Worm (Caenorhabditis elegans) whole organism, L1 larva: Measurements from ENCODE around the gene W01B6.3.

Experiments used
- ceh-63 ChIP-seq: fragments of 200-800 bp; sonication (Bioruptor generic); optimal IDR thresholded peaks from 2 replicates; lab custom pipeline; 2018; ENCODE audit warnings: mild to moderate bottlenecking, missing genetic modification characterization, missing compliant biosample characterization
- ceh-8 ChIP-seq: fragments of 200-800 bp; sonication (Bioruptor generic); optimal IDR thresholded peaks from 2 replicates; lab custom pipeline; 2018; ENCODE audit warnings: mild to moderate bottlenecking, missing genetic modification characterization, moderate library complexity, missing compliant biosample characterization
- ceh-90 ChIP-seq: sonication (generic microtip); optimal IDR thresholded peaks from 2 replicates; lab custom pipeline; 2016; ENCODE audit warnings: missing genetic modification characterization, missing compliant biosample characterization
- efl-1 ChIP-seq, 4 experiments: fragments of 150-350 bp; optimal IDR thresholded peaks in 3 of 4; peaks in 1 of 4; 1 replicate in 1 of 4; 2 replicates in 3 of 4; lab custom pipeline; 2014; ENCODE audit warnings: missing biosample characterization in 2 of 4, missing genetic modification characterization in 2 of 4, missing genetic modification reagents in 2 of 4
- egl-13 ChIP-seq: sonication (generic microtip); optimal IDR thresholded peaks from 2 replicates; lab custom pipeline; 2016; ENCODE audit warnings: missing genotype, missing genetic modification reagents, missing genetic modification characterization, missing compliant biosample characterization
- egl-27 ChIP-seq, 2 experiments: fragments of 150-350 bp in 1 of 2; sonication (generic microtip); optimal IDR thresholded peaks; 3 replicates each; lab custom pipeline; 2017 to 2018; ENCODE audit warnings: missing biosample characterization in 2 of 2, missing genetic modification characterization in 2 of 2, missing genetic modification reagents in 2 of 2
- fkh-4 ChIP-seq: sonication (generic microtip); optimal IDR thresholded peaks from 2 replicates; lab custom pipeline; 2016; ENCODE audit warnings: missing compliant biosample characterization, missing genetic modification characterization, borderline replicate concordance
- fkh-8 ChIP-seq: sonication (generic microtip); optimal IDR thresholded peaks from 2 replicates; lab custom pipeline; 2016; ENCODE audit warnings: mild to moderate bottlenecking, missing genetic modification characterization, missing compliant biosample characterization
- hlh-17 ChIP-seq: fragments of 200-800 bp; sonication (Bioruptor generic); optimal IDR thresholded peaks from 2 replicates; lab custom pipeline; 2018; ENCODE audit warnings: missing genetic modification characterization, mild to moderate bottlenecking, missing compliant biosample characterization, moderate library complexity, borderline replicate concordance
- hlh-4 ChIP-seq: sonication (generic microtip); optimal IDR thresholded peaks from 2 replicates; lab custom pipeline; 2016; ENCODE audit warnings: mild to moderate bottlenecking, missing genetic modification characterization, missing compliant biosample characterization
- jun-1 ChIP-seq: fragments of 150-350 bp; optimal IDR thresholded peaks from 2 replicates; lab custom pipeline; 2014; ENCODE audit warnings: missing biosample characterization, missing genetic modification reagents, missing genetic modification characterization
- lin-13 ChIP-seq: fragments of 150-350 bp; optimal IDR thresholded peaks from 2 replicates; lab custom pipeline; 2014; ENCODE audit warnings: missing biosample characterization, missing genetic modification reagents, missing genetic modification characterization
- lin-14 ChIP-seq: fragments of 200-800 bp; sonication (Bioruptor generic); optimal IDR thresholded peaks from 2 replicates; lab custom pipeline; 2018; ENCODE audit warnings: mild to moderate bottlenecking, missing genetic modification characterization, moderate library complexity, missing compliant biosample characterization
- lsy-2 ChIP-seq, 2 experiments: fragments of 150-350 bp; optimal IDR thresholded peaks; 2 replicates each; lab custom pipeline; 2014; ENCODE audit warnings: missing biosample characterization in 2 of 2, missing genetic modification characterization in 2 of 2
- mep-1 ChIP-seq: fragments of 150-350 bp; optimal IDR thresholded peaks from 2 replicates; lab custom pipeline; 2014; ENCODE audit warnings: missing biosample characterization, missing genetic modification characterization
- nhr-19 ChIP-seq: fragments of 200-800 bp; sonication (Bioruptor generic); conservative IDR thresholded peaks from 2 replicates; pipeline ENCODE4 v1.3.6; 2022; ENCODE audit warnings: missing genetic modification characterization, missing compliant biosample characterization
- nhr-237 ChIP-seq: fragments of 150-350 bp; optimal IDR thresholded peaks from 2 replicates; lab custom pipeline; 2014; ENCODE audit warnings: missing biosample characterization, missing genetic modification characterization
- nhr-77 ChIP-seq: fragments of 150-350 bp; optimal IDR thresholded peaks from 2 replicates; lab custom pipeline; 2014; ENCODE audit warnings: missing biosample characterization, missing genetic modification characterization
- nhr-85 ChIP-seq: sonication (generic microtip); peaks from one replicate; lab custom pipeline; 2016; ENCODE audit warnings: missing genetic modification characterization, inconsistent platforms, missing compliant biosample characterization
- pag-3 ChIP-seq: sonication (generic microtip); optimal IDR thresholded peaks from 2 replicates; lab custom pipeline; 2017; ENCODE audit warnings: missing genetic modification characterization, mild to moderate bottlenecking, missing compliant biosample characterization, antibody characterized with exemption, borderline replicate concordance; ENCODE audit not compliant: insufficient read depth
- snpc-4 ChIP-seq: fragments of 150-350 bp; optimal IDR thresholded peaks from 2 replicates; lab custom pipeline; 2014; ENCODE audit warnings: missing biosample characterization, missing genetic modification characterization
- snu-23 ChIP-seq: sonication (generic microtip); optimal IDR thresholded peaks from 2 replicates; lab custom pipeline; 2016; ENCODE audit warnings: missing genetic modification characterization, missing compliant biosample characterization
- sup-37 ChIP-seq: fragments of 200-800 bp; sonication (Bioruptor generic); optimal IDR thresholded peaks from 2 replicates; lab custom pipeline; 2018; ENCODE audit warnings: mild to moderate bottlenecking, missing genetic modification characterization, missing compliant biosample characterization
- swsn-7 ChIP-seq: sonication (generic microtip); optimal IDR thresholded peaks from 2 replicates; lab custom pipeline; 2016; ENCODE audit warnings: missing genetic modification characterization, missing compliant biosample characterization
- tbx-2 ChIP-seq: sonication (generic microtip); optimal IDR thresholded peaks from 2 replicates; lab custom pipeline; 2016; ENCODE audit warnings: missing genetic modification characterization, missing compliant biosample characterization
- unc-86 ChIP-seq: sonication (generic microtip); optimal IDR thresholded peaks from 2 replicates; lab custom pipeline; 2016; ENCODE audit warnings: missing genetic modification characterization, missing compliant biosample characterization
- unc-98 ChIP-seq: fragments of 200-800 bp; sonication (Bioruptor generic); IDR thresholded peaks from 2 replicates; pipeline ENCODE4 v1.3.6; 2022; ENCODE audit warnings: missing genetic modification characterization, missing compliant biosample characterization

Gene W01B6.3

ce11 chrIV:10085401-10086187, 13.2 kb upstream of the W01B6.3 start, which contains the start of the genes col-2 and ndc-80 (continued):
- peak; percentile 61 for TF ChIP-seq tbx-2 (tag; lab: Kevin White, UChicago)
- peak; percentile 91 to 94 for TF ChIP-seq efl-1 (optimal IDR thresholded peaks at IDR 0.05; lab: Kevin White, UChicago)
- peak; percentile 88 to 99 for TF ChIP-seq efl-1 (GFP tag; optimal IDR thresholded peaks at IDR 0.05 in 1 of 2; lab: Kevin White, UChicago)
- TF ChIP-seq unc-86 (tag; lab: Kevin White, UChicago): peak; percentile 38
- peak; percentile 13 for TF ChIP-seq snpc-4
- peak; percentile 82 for TF ChIP-seq mep-1
- TF ChIP-seq hlh-4 (tag; lab: Kevin White, UChicago): no peak
- no peak for TF ChIP-seq ceh-63 (GFP tag; lab: Kevin White, UChicago)
- no peak for TF ChIP-seq egl-27 (tag; optimal IDR thresholded peaks at IDR 0.05; lab: Kevin White, UChicago)
- no peak for TF ChIP-seq unc-98 (GFP tag; lab: Robert Waterston, UW)
- peak; percentile 79 for TF ChIP-seq nhr-85 (tag; lab: Kevin White, UChicago)
- TF ChIP-seq fkh-8: peak; percentile 49
- peak; percentile 69 to 92 for TF ChIP-seq lsy-2 (tag; optimal IDR thresholded peaks at IDR 0.05; lab: Kevin White, UChicago)
- no peak for TF ChIP-seq ceh-8 (GFP tag; lab: Kevin White, UChicago)
- peak; percentile 71 for TF ChIP-seq lin-13 (GFP tag; lab: Kevin White, UChicago)
- peak; percentile 51 for TF ChIP-seq swsn-7 (tag; lab: Kevin White, UChicago)
- peak; percentile 73 for TF ChIP-seq nhr-77 (tag; lab: Kevin White, UChicago)
- no peak for TF ChIP-seq egl-13 (tag; lab: Kevin White, UChicago)
- TF ChIP-seq sup-37 (GFP tag; lab: Kevin White, UChicago): no peak
- TF ChIP-seq hlh-17 (GFP tag; lab: Kevin White, UChicago): no peak

ce11 chrIV:10084323-10084959, 12.0 kb upstream of the W01B6.3 start, which contains the start of gene W01B6.8:
Gene W01B6.8 (minus strand): TSS chrIV:10084373.
- no peak for TF ChIP-seq efl-1 (optimal IDR thresholded peaks at IDR 0.05; lab: Kevin White, UChicago)
- TF ChIP-seq efl-1 (GFP tag; optimal IDR thresholded peaks at IDR 0.05 in 1 of 2; lab: Kevin White, UChicago): peak in 1 of 2 experiments; percentile 81
- TF ChIP-seq pag-3 (tag; lab: Kevin White, UChicago): no peak
- no peak for TF ChIP-seq mep-1
- TF ChIP-seq lin-14 (GFP tag; lab: Kevin White, UChicago): no peak
- peak; percentile 83 for TF ChIP-seq ceh-8 (GFP tag; lab: Kevin White, UChicago)

ce11 chrIV:10080816-10081215, 8.4 kb upstream of the W01B6.3 start, which contains the start of gene W01B6.6:
Gene W01B6.6 (plus strand): TSS chrIV:10081116.
- TF ChIP-seq nhr-19 (GFP tag; lab: Robert Waterston, UW): no peak
- TF ChIP-seq, all 84 proteins: peak for 0

- TF ChIP-seq snu-23 (GFP tag; lab: Kevin White, UChicago) (no peak), nhr-237 (tag; lab: Kevin White, UChicago) (no peak), ceh-90 (tag; lab: Kevin White, UChicago) (no peak), jun-1 (no peak), fkh-4 (tag; lab: Kevin White, UChicago) (no peak)
- TF ChIP-seq, all 84 proteins: peak for 0
These were observed 5.6 kb upstream of the W01B6.3 start for ce11 chrIV:10078003-10078402.

ce11 chrIV:10075899-10076298, 3.5 kb upstream of the W01B6.3 start, which contains the start of gene W01B6.5:
Gene W01B6.5 (plus strand): TSS chrIV:10076199.
- TF ChIP-seq unc-86 (tag; lab: Kevin White, UChicago): no peak
- no peak for TF ChIP-seq efl-1 (optimal IDR thresholded peaks at IDR 0.05; lab: Kevin White, UChicago)
- peak in 1 of 2 experiments; percentile 40 for TF ChIP-seq efl-1 (GFP tag; optimal IDR thresholded peaks at IDR 0.05 in 1 of 2; lab: Kevin White, UChicago)
- TF ChIP-seq, all 84 proteins: peak for 1
